Worm (Caenorhabditis elegans) whole organism, late embryonic: Measurements from ENCODE around the gene C16H3.3.

Experiments used
- C38D4.7 ChIP-seq: fragments of 200-800 bp; sonication (Bioruptor generic); optimal IDR thresholded peaks from 2 replicates; lab custom pipeline; 2018; ENCODE audit warnings: mild to moderate bottlenecking, missing genetic modification characterization, moderate library complexity, missing compliant biosample characterization
- F13H6.1 ChIP-seq: sonication (generic microtip); optimal IDR thresholded peaks from 2 replicates; lab custom pipeline; 2016; ENCODE audit warnings: missing genetic modification characterization, missing compliant biosample characterization
- Y22D7AL.16 ChIP-seq: sonication (generic microtip); optimal IDR thresholded peaks from 2 replicates; lab custom pipeline; 2016; ENCODE audit warnings: missing genetic modification characterization, missing compliant biosample characterization
- ama-1 ChIP-seq: fragments of 150-350 bp; optimal IDR thresholded peaks from 2 replicates; lab custom pipeline; 2014
- ceh-14 ChIP-seq: sonication (generic microtip); optimal IDR thresholded peaks from 2 replicates; lab custom pipeline; 2016; ENCODE audit warnings: missing genotype, missing genetic modification characterization, missing compliant biosample characterization
- ceh-19 ChIP-seq: fragments of 200-800 bp; sonication (Bioruptor generic); optimal IDR thresholded peaks from 2 replicates; lab custom pipeline; 2018; ENCODE audit warnings: mild to moderate bottlenecking, missing genetic modification characterization, missing compliant biosample characterization
- ceh-22 ChIP-seq: sonication (generic microtip); optimal IDR thresholded peaks from 2 replicates; lab custom pipeline; 2017; ENCODE audit warnings: missing biosample characterization, missing genetic modification characterization
- ceh-30 ChIP-seq: fragments of 150-350 bp; optimal IDR thresholded peaks from 2 replicates; lab custom pipeline; 2014; ENCODE audit warnings: missing biosample characterization, missing genetic modification characterization
- ceh-31 ChIP-seq: sonication (generic microtip); optimal IDR thresholded peaks from 2 replicates; lab custom pipeline; 2016; ENCODE audit warnings: missing genetic modification characterization, missing compliant biosample characterization
- ceh-34 ChIP-seq: sonication (generic microtip); optimal IDR thresholded peaks from 2 replicates; lab custom pipeline; 2016; ENCODE audit warnings: mild to moderate bottlenecking, missing genetic modification characterization, missing compliant biosample characterization
- ceh-48 ChIP-seq: sonication (generic microtip); optimal IDR thresholded peaks from 2 replicates; lab custom pipeline; 2016; ENCODE audit warnings: missing genetic modification characterization, inconsistent platforms, missing compliant biosample characterization
- ceh-6 ChIP-seq: fragments of 200-800 bp; sonication (Bioruptor generic); optimal IDR thresholded peaks from 2 replicates; lab custom pipeline; 2018; ENCODE audit warnings: mild to moderate bottlenecking, missing genetic modification characterization, missing compliant biosample characterization
- che-1 ChIP-seq: sonication (generic microtip); optimal IDR thresholded peaks from 2 replicates; lab custom pipeline; 2016; ENCODE audit warnings: mild to moderate bottlenecking, missing genetic modification characterization, missing compliant biosample characterization
- dve-1 ChIP-seq: sonication (generic microtip); optimal IDR thresholded peaks from 2 replicates; lab custom pipeline; 2017; ENCODE audit warnings: antibody characterized with exemption, mild to moderate bottlenecking, missing genetic modification characterization, missing compliant biosample characterization
- elt-2 ChIP-seq: sonication (generic microtip); optimal IDR thresholded peaks from 2 replicates; lab custom pipeline; 2016; ENCODE audit warnings: missing genetic modification reagents, missing genetic modification characterization, missing compliant biosample characterization
- eyg-1 ChIP-seq: sonication (generic microtip); optimal IDR thresholded peaks from 2 replicates; lab custom pipeline; 2016; ENCODE audit warnings: missing genotype, missing genetic modification characterization, missing compliant biosample characterization
- fax-1 ChIP-seq: sonication (generic microtip); optimal IDR thresholded peaks from 2 replicates; lab custom pipeline; 2016; ENCODE audit warnings: missing genotype, missing genetic modification characterization, missing compliant biosample characterization
- fkh-10 ChIP-seq: fragments of 150-350 bp; optimal IDR thresholded peaks from 2 replicates; lab custom pipeline; 2014; ENCODE audit warnings: missing biosample characterization, missing genetic modification reagents, missing genetic modification characterization
- fkh-6 ChIP-seq: sonication (generic microtip); optimal IDR thresholded peaks from 2 replicates; lab custom pipeline; 2016; ENCODE audit warnings: missing genetic modification characterization, missing compliant biosample characterization
- hlh-15 ChIP-seq: sonication (generic microtip); optimal IDR thresholded peaks from 2 replicates; lab custom pipeline; 2016; ENCODE audit warnings: missing genetic modification characterization, missing compliant biosample characterization
- hlh-30 ChIP-seq: sonication (generic microtip); optimal IDR thresholded peaks from 2 replicates; lab custom pipeline; 2017; ENCODE audit warnings: antibody characterized with exemption, missing genetic modification characterization, missing compliant biosample characterization; ENCODE audit not compliant: insufficient read depth
- hlh-6 ChIP-seq: sonication (generic microtip); optimal IDR thresholded peaks from 2 replicates; lab custom pipeline; 2016; ENCODE audit warnings: missing genotype, missing genetic modification characterization, missing compliant biosample characterization
- hlh-8 ChIP-seq: sonication (generic microtip); optimal IDR thresholded peaks from 2 replicates; lab custom pipeline; 2016; ENCODE audit warnings: missing genotype, missing genetic modification characterization, missing compliant biosample characterization
- madf-2 ChIP-seq: sonication (generic microtip); optimal IDR thresholded peaks from 2 replicates; lab custom pipeline; 2017; ENCODE audit warnings: missing genetic modification characterization, missing compliant biosample characterization
- mec-3 ChIP-seq: sonication (generic microtip); optimal IDR thresholded peaks from 2 replicates; lab custom pipeline; 2016; ENCODE audit warnings: borderline replicate concordance, missing genetic modification characterization, missing compliant biosample characterization
- nfya-1 ChIP-seq: sonication (generic microtip); optimal IDR thresholded peaks from 2 replicates; lab custom pipeline; 2017; ENCODE audit warnings: missing genetic modification characterization, mild to moderate bottlenecking, missing compliant biosample characterization, antibody characterized with exemption, moderate library complexity
- nhr-11 ChIP-seq: fragments of 150-350 bp; optimal IDR thresholded peaks from 2 replicates; lab custom pipeline; 2014; ENCODE audit warnings: missing biosample characterization, missing genetic modification characterization
- pat-9 ChIP-seq: fragments of 200-800 bp; sonication (Bioruptor generic); optimal IDR thresholded peaks from 2 replicates; lab custom pipeline; 2018; ENCODE audit warnings: mild to moderate bottlenecking, missing genetic modification characterization, moderate library complexity, missing compliant biosample characterization
- pax-1 ChIP-seq: fragments of 150-350 bp; optimal IDR thresholded peaks from 2 replicates; lab custom pipeline; 2014; ENCODE audit warnings: missing biosample characterization, missing genetic modification characterization
- pha-2 ChIP-seq: sonication (generic microtip); optimal IDR thresholded peaks from 2 replicates; lab custom pipeline; 2017; ENCODE audit warnings: mild to moderate bottlenecking, missing genetic modification characterization, missing compliant biosample characterization
- pha-4 ChIP-seq: fragments of 150-350 bp; optimal IDR thresholded peaks from 2 replicates; lab custom pipeline; 2018; ENCODE audit warnings: missing biosample characterization, missing genetic modification reagents, missing genetic modification characterization
- pqm-1 ChIP-seq: sonication (generic microtip); optimal IDR thresholded peaks from 2 replicates; lab custom pipeline; 2016; ENCODE audit warnings: missing genetic modification characterization, missing compliant biosample characterization
- pros-1 ChIP-seq: fragments of 150-350 bp; optimal IDR thresholded peaks from 2 replicates; lab custom pipeline; 2014; ENCODE audit warnings: missing biosample characterization, missing genetic modification reagents, missing genetic modification characterization
- rnt-1 ChIP-seq: sonication (generic microtip); optimal IDR thresholded peaks from 2 replicates; lab custom pipeline; 2016; ENCODE audit warnings: missing genetic modification characterization, missing compliant biosample characterization
- sdc-2 ChIP-seq: sonication (generic microtip); optimal IDR thresholded peaks from 2 replicates; lab custom pipeline; 2016; ENCODE audit warnings: missing genotype, missing genetic modification characterization, missing compliant biosample characterization
- sox-2 ChIP-seq: fragments of 200-800 bp; sonication (Bioruptor generic); IDR thresholded peaks from 2 replicates; pipeline ENCODE4 v1.3.6; 2022; ENCODE audit warnings: missing genetic modification reagents, missing genetic modification characterization, missing compliant biosample characterization
- sox-4 ChIP-seq: sonication (generic microtip); optimal IDR thresholded peaks from 2 replicates; lab custom pipeline; 2017; ENCODE audit warnings: mild to moderate bottlenecking, missing genetic modification characterization, inconsistent platforms, missing compliant biosample characterization
- tbx-7 ChIP-seq: sonication (generic microtip); optimal IDR thresholded peaks from 2 replicates; lab custom pipeline; 2016; ENCODE audit warnings: missing genotype, missing genetic modification characterization, missing compliant biosample characterization
- ttx-3 ChIP-seq: sonication (generic microtip); optimal IDR thresholded peaks from 2 replicates; lab custom pipeline; 2016; ENCODE audit warnings: missing genetic modification reagents, missing genetic modification characterization, missing compliant biosample characterization
- unc-3 ChIP-seq, 2 experiments: fragments of 200-800 bp in 1 of 2; sonication (Bioruptor generic) in 1 of 2; sonication (generic microtip) in 1 of 2; conservative IDR thresholded peaks in 1 of 2; optimal IDR thresholded peaks in 1 of 2; 2 replicates each; pipeline versions ENCODE4 v1.3.6 to Lab custom; 2016 to 2022; ENCODE audit warnings: missing compliant biosample characterization in 2 of 2, missing genetic modification characterization in 2 of 2, missing genetic modification reagents in 1 of 2
- unc-42 ChIP-seq: sonication (generic microtip); optimal IDR thresholded peaks from 2 replicates; lab custom pipeline; 2016; ENCODE audit warnings: missing genotype, missing genetic modification characterization, missing compliant biosample characterization
- zip-5 ChIP-seq: sonication (generic microtip); optimal IDR thresholded peaks from 2 replicates; lab custom pipeline; 2016; ENCODE audit warnings: missing genetic modification characterization, missing compliant biosample characterization

The C16H3.3 gene

ce11 chrX:17610406-17610981 is 646 bp upstream of the C16H3.3 start (continued):
- TF ChIP-seq fax-1 (tag; lab: Kevin White, UChicago) (no peak), pax-1 (tag; lab: Kevin White, UChicago) (no peak), sox-4 (tag; lab: Kevin White, UChicago) (no peak), nfya-1 (tag; lab: Kevin White, UChicago) (peak; percentile 53), unc-42 (tag; lab: Kevin White, UChicago) (peak; percentile 30), ceh-6 (GFP tag; lab: Kevin White, UChicago) (no peak), mec-3 (tag; lab: Kevin White, UChicago) (no peak), pat-9 (no peak), fkh-10 (GFP tag; lab: Kevin White, UChicago) (no peak), ceh-22 (tag; lab: Kevin White, UChicago) (no peak), ttx-3 (tag; lab: Kevin White, UChicago) (no peak), ceh-19 (no peak), unc-3 (GFP tag; conservative IDR thresholded peaks at IDR 0.05; lab: Robert Waterston, UW) (no peak), unc-3 (tag; optimal IDR thresholded peaks at IDR 0.05; lab: Kevin White, UChicago) (no peak), ceh-34 (tag; lab: Kevin White, UChicago) (peak; percentile 46), C38D4.7 (no peak), ceh-14 (tag; lab: Kevin White, UChicago) (peak; percentile 17), nhr-11 (no peak), fkh-6 (tag; lab: Kevin White, UChicago) (no peak), zip-5 (tag; lab: Kevin White, UChicago) (no peak), ceh-48 (tag; lab: Kevin White, UChicago) (peak; percentile 68), pha-4 (tag; lab: Kevin White, UChicago) (no peak), hlh-15 (tag; lab: Kevin White, UChicago) (no peak), che-1 (no peak), ama-1 (lab: Kevin White, UChicago) (no peak), F13H6.1 (tag; lab: Kevin White, UChicago) (no peak), eyg-1 (tag; lab: Kevin White, UChicago) (no peak), tbx-7 (tag; lab: Kevin White, UChicago) (no peak), Y22D7AL.16 (no peak), pha-2 (tag; lab: Kevin White, UChicago) (no peak), hlh-8 (tag; lab: Kevin White, UChicago) (peak; percentile 8), pros-1 (tag; lab: Kevin White, UChicago) (no peak), madf-2 (tag; lab: Kevin White, UChicago) (peak; percentile 37), hlh-6 (tag; lab: Kevin White, UChicago) (no peak), sdc-2 (tag; lab: Kevin White, UChicago) (peak; percentile 79), dve-1 (tag; lab: Kevin White, UChicago) (no peak), rnt-1 (tag; lab: Kevin White, UChicago) (peak; percentile 40), sox-2 (GFP tag; lab: Robert Waterston, UW) (no peak), ceh-30 (tag; lab: Kevin White, UChicago) (no peak), hlh-30 (tag; lab: Kevin White, UChicago) (peak; percentile 86), pqm-1 (tag; lab: Kevin White, UChicago) (no peak), ceh-31 (tag; lab: Kevin White, UChicago) (peak; percentile 62)
- TF ChIP-seq, all 69 proteins: peak for 17

DNA sequence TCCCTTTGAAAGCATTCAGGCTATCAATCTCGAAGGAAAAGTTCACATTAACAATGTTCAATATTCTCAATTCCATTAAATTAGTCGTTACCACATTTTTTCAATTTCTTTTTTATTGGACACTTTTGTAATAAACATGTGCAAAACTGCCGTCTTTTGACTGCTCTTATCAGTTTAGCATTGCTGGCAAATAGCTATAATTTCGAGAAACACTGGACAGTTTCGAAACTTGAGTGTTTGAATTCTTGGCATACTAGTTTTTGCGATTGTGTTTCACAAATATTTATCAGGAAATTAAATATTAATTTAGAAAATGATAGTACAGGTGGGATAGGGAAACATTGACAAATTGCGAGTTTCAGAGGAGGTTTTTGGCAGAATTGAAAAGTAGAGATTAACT is 8.5 kb downstream of the C16H3.3 start:
- TF ChIP-seq ceh-48 (tag; lab: Kevin White, UChicago) (no peak), ttx-3 (tag; lab: Kevin White, UChicago) (no peak), elt-2 (tag; lab: Kevin White, UChicago) (peak; percentile 29)
